Fruit fly (Drosophila melanogaster) whole organism, embryonic: ENCODE results near the gene CCT3.

Experiments used
- Asciz ChIP-seq: fragments of 200-800 bp; sonication (Bioruptor generic); optimal IDR thresholded peaks from 2 replicates; lab custom pipeline; 2017; ENCODE audit warnings: missing biosample characterization, mild to moderate bottlenecking, missing genetic modification characterization, missing genetic modification reagents
- Awh ChIP-seq: fragments of 200-800 bp; sonication (Bioruptor generic); IDR thresholded peaks from 2 replicates; pipeline ENCODE4, ENCODE4 v1.3.6; 2022; ENCODE audit warnings: missing biosample characterization, missing genetic modification characterization
- B-H2 ChIP-seq: fragments of 200-800 bp; sonication (Bioruptor generic); optimal IDR thresholded peaks from 2 replicates; lab custom pipeline; 2018; ENCODE audit warnings: missing biosample characterization, mild to moderate bottlenecking, missing genetic modification characterization
- Blimp-1 ChIP-seq: fragments of 200-800 bp; sonication (Bioruptor generic); optimal IDR thresholded peaks from 3 replicates; lab custom pipeline; 2018; ENCODE audit warnings: missing biosample characterization, missing genetic modification characterization, mild to moderate bottlenecking, moderate library complexity, missing genetic modification reagents
- CG10209 ChIP-seq: fragments of 200-800 bp; sonication (Bioruptor generic); optimal IDR thresholded peaks from 3 replicates; lab custom pipeline; 2017; ENCODE audit warnings: missing biosample characterization, mild to moderate bottlenecking, missing genetic modification characterization, missing genetic modification reagents
- CG10959 ChIP-seq: fragments of 200-800 bp; sonication (Bioruptor generic); IDR thresholded peaks from 2 replicates; pipeline ENCODE4 v1.3.6; 2022; ENCODE audit warnings: missing biosample characterization, missing genetic modification characterization
- CG11723 ChIP-seq: fragments of 200-800 bp; sonication (Bioruptor generic); optimal IDR thresholded peaks from 2 replicates; lab custom pipeline; 2017; ENCODE audit warnings: missing biosample characterization, mild to moderate bottlenecking, missing genetic modification characterization
- CG12942 ChIP-seq: fragments of 200-800 bp; sonication (Bioruptor generic); optimal IDR thresholded peaks from 3 replicates; lab custom pipeline; 2016; ENCODE audit warnings: missing biosample characterization, missing genetic modification characterization
- CG13123 ChIP-seq: fragments of 200-800 bp; sonication (Bioruptor generic); optimal IDR thresholded peaks from 2 replicates; lab custom pipeline; 2016; ENCODE audit warnings: missing biosample characterization, missing genetic modification characterization
- CG13894 ChIP-seq: fragments of 200-800 bp; sonication (Bioruptor generic); optimal IDR thresholded peaks from 3 replicates; lab custom pipeline; 2018; ENCODE audit warnings: missing biosample characterization, mild to moderate bottlenecking, missing genetic modification characterization, moderate library complexity
- CG14014 ChIP-seq: fragments of 200-800 bp; sonication (Bioruptor generic); IDR thresholded peaks from 2 replicates; pipeline ENCODE4 v1.3.6; 2022; ENCODE audit warnings: missing biosample characterization, missing genetic modification characterization
- CG17328 ChIP-seq: fragments of 200-800 bp; sonication (Bioruptor generic); IDR thresholded peaks from 2 replicates; pipeline ENCODE4 v1.3.6; 2022; ENCODE audit warnings: missing biosample characterization, missing genetic modification characterization
- CG17361 ChIP-seq: fragments of 200-800 bp; sonication (Bioruptor generic); IDR thresholded peaks from 3 replicates; pipeline ENCODE4 v1.3.6; 2022; ENCODE audit warnings: missing biosample characterization, missing genetic modification characterization
- CG17802 ChIP-seq: fragments of 200-800 bp; sonication (Bioruptor generic); optimal IDR thresholded peaks from 2 replicates; lab custom pipeline; 2018; ENCODE audit warnings: missing biosample characterization, mild to moderate bottlenecking, missing genetic modification characterization, moderate library complexity
- CG18011 ChIP-seq: fragments of 200-800 bp; sonication (Bioruptor generic); optimal IDR thresholded peaks from 2 replicates; lab custom pipeline; 2017; ENCODE audit warnings: missing biosample characterization, missing genetic modification characterization, mild to moderate bottlenecking, moderate library complexity, missing genotype
- CG18764 ChIP-seq: fragments of 200-800 bp; sonication (Bioruptor generic); optimal IDR thresholded peaks from 3 replicates; lab custom pipeline; 2016; ENCODE audit warnings: missing biosample characterization, missing genetic modification characterization
- CG2678 ChIP-seq: fragments of 200-800 bp; sonication (Bioruptor generic); optimal IDR thresholded peaks from 3 replicates; lab custom pipeline; 2019; ENCODE audit warnings: missing biosample characterization, mild to moderate bottlenecking, missing genetic modification characterization, moderate library complexity
- CG3065 ChIP-seq: fragments of 200-800 bp; sonication (Bioruptor generic); optimal IDR thresholded peaks from 2 replicates; lab custom pipeline; 2016; ENCODE audit warnings: missing biosample characterization, missing genetic modification characterization
- CG32772 ChIP-seq: fragments of 200-800 bp; sonication (Bioruptor generic); IDR thresholded peaks from 2 replicates; pipeline ENCODE4 v1.3.6; 2022; ENCODE audit warnings: missing biosample characterization, missing genetic modification characterization
- CG4360 ChIP-seq: fragments of 200-800 bp; sonication (Bioruptor generic); IDR thresholded peaks from 2 replicates; pipeline ENCODE4 v1.3.6; 2022; ENCODE audit warnings: missing biosample characterization, missing genetic modification characterization
- CG7556 ChIP-seq: fragments of 200-800 bp; sonication (Bioruptor generic); optimal IDR thresholded peaks from 2 replicates; lab custom pipeline; 2017; ENCODE audit warnings: missing biosample characterization, mild to moderate bottlenecking, missing genetic modification characterization
- CG7928 ChIP-seq: fragments of 200-800 bp; sonication (Bioruptor generic); optimal IDR thresholded peaks from 2 replicates; lab custom pipeline; 2017; ENCODE audit warnings: missing biosample characterization, mild to moderate bottlenecking, missing genetic modification characterization
- CG8281 ChIP-seq: fragments of 200-800 bp; sonication (Bioruptor generic); optimal IDR thresholded peaks from 2 replicates; lab custom pipeline; 2018; ENCODE audit warnings: missing biosample characterization, mild to moderate bottlenecking, missing genetic modification characterization, moderate library complexity
- CG8290 ChIP-seq, 3 experiments: fragments of 200-800 bp; sonication (Bioruptor generic); optimal IDR thresholded peaks; 2 replicates each; lab custom pipeline; 2016 to 2019; ENCODE audit warnings: missing biosample characterization in 3 of 3, missing genetic modification characterization in 3 of 3, mild to moderate bottlenecking in 2 of 3, moderate library complexity in 1 of 3
- CrebB ChIP-seq: fragments of 200-800 bp; sonication (Bioruptor generic); optimal IDR thresholded peaks from 3 replicates; lab custom pipeline; 2018; ENCODE audit warnings: missing biosample characterization, mild to moderate bottlenecking, missing genetic modification characterization
- Deaf1 ChIP-seq: fragments of 200-800 bp; optimal IDR thresholded peaks from 3 replicates; lab custom pipeline; 2019; ENCODE audit warnings: missing biosample characterization, mild to moderate bottlenecking, missing genetic modification characterization, moderate library complexity
- Dek ChIP-seq: fragments of 200-800 bp; sonication (Bioruptor generic); optimal IDR thresholded peaks from 3 replicates; lab custom pipeline; 2019; ENCODE audit warnings: missing biosample characterization, mild to moderate bottlenecking, missing genetic modification characterization, moderate library complexity
- Eip74EF ChIP-seq, 2 experiments: fragments of 200-800 bp in 1 of 2; fragments of >200 bp in 1 of 2; sonication (Bioruptor generic) in 1 of 2; optimal IDR thresholded peaks; 2 replicates each; lab custom pipeline; 2017 to 2019; ENCODE audit warnings: missing biosample characterization in 2 of 2, missing genetic modification characterization in 2 of 2, mild to moderate bottlenecking in 1 of 2, moderate library complexity in 1 of 2
- Fer3 ChIP-seq: fragments of 200-800 bp; sonication (Bioruptor generic); optimal IDR thresholded peaks from 2 replicates; lab custom pipeline; 2018; ENCODE audit warnings: missing biosample characterization, mild to moderate bottlenecking, missing genetic modification characterization, moderate library complexity
- HLH4C ChIP-seq: fragments of 200-800 bp; sonication (Bioruptor generic); IDR thresholded peaks from 3 replicates; pipeline ENCODE4 v1.3.6; 2022; ENCODE audit warnings: missing biosample characterization, missing genetic modification characterization; ENCODE audit not compliant: partially characterized antibody
- Lpt ChIP-seq: fragments of >200 bp; optimal IDR thresholded peaks from 2 replicates; lab custom pipeline; 2018; ENCODE audit warnings: missing biosample characterization, missing genetic modification characterization
- Med ChIP-seq: fragments of 200-800 bp; sonication (Bioruptor generic); peaks from one replicate; lab custom pipeline; 2016; ENCODE audit warnings: missing biosample characterization, missing genetic modification characterization, mild to moderate bottlenecking, inconsistent platforms, moderate library complexity
- Poxn ChIP-seq: fragments of 200-800 bp; sonication (Bioruptor generic); IDR thresholded peaks from 2 replicates; pipeline ENCODE4 v1.3.6; 2022; ENCODE audit warnings: missing biosample characterization, missing genetic modification characterization
- bbx ChIP-seq: fragments of 200-800 bp; sonication (Bioruptor generic); IDR thresholded peaks from 2 replicates; pipeline ENCODE4 v1.3.6; 2022; ENCODE audit warnings: missing biosample characterization, missing genetic modification characterization; ENCODE audit not compliant: partially characterized antibody
- cwo ChIP-seq: fragments of 200-800 bp; sonication (Bioruptor generic); optimal IDR thresholded peaks from 3 replicates; lab custom pipeline; 2017; ENCODE audit warnings: missing biosample characterization, missing genetic modification characterization, mild to moderate bottlenecking, moderate library complexity, missing genetic modification reagents
- da ChIP-seq: fragments of 200-800 bp; sonication (Bioruptor generic); optimal IDR thresholded peaks from 2 replicates; lab custom pipeline; 2016; ENCODE audit warnings: missing biosample characterization, missing genetic modification characterization
- h ChIP-seq: fragments of >200 bp; optimal IDR thresholded peaks from 2 replicates; lab custom pipeline; 2017
- jigr1 ChIP-seq: fragments of 200-800 bp; sonication (Bioruptor generic); IDR thresholded peaks from 3 replicates; pipeline ENCODE4 v1.3.6; 2022; ENCODE audit warnings: missing biosample characterization, missing genetic modification characterization
- luna ChIP-seq: fragments of 200-800 bp; sonication (Bioruptor generic); optimal IDR thresholded peaks from 2 replicates; lab custom pipeline; 2016; ENCODE audit warnings: missing biosample characterization, missing genetic modification characterization
- nerfin-1 ChIP-seq: fragments of 200-800 bp; sonication (Bioruptor generic); optimal IDR thresholded peaks from 3 replicates; lab custom pipeline; 2019; ENCODE audit warnings: missing biosample characterization, mild to moderate bottlenecking, missing genetic modification characterization, moderate library complexity
- nerfin-2 ChIP-seq: fragments of 200-800 bp; sonication (Bioruptor generic); IDR thresholded peaks from 2 replicates; pipeline ENCODE4 v1.3.6; 2022; ENCODE audit warnings: missing biosample characterization, missing genetic modification characterization; ENCODE audit not compliant: partially characterized antibody
- peb ChIP-seq: fragments of 200-800 bp; sonication (Bioruptor generic); IDR thresholded peaks from 2 replicates; pipeline ENCODE4 v1.3.6; 2022; ENCODE audit warnings: missing biosample characterization, missing genetic modification characterization
- so ChIP-seq: fragments of 200-800 bp; sonication (Bioruptor generic); IDR thresholded peaks from 3 replicates; pipeline ENCODE4 v1.3.6; 2022; ENCODE audit warnings: missing biosample characterization, missing genetic modification characterization
- tll ChIP-seq, 2 experiments: fragments of 200-800 bp in 1 of 2; fragments of >200 bp in 1 of 2; sonication (Bioruptor generic) in 1 of 2; optimal IDR thresholded peaks; 2 replicates each; lab custom pipeline; 2017 to 2019; ENCODE audit warnings: missing biosample characterization in 2 of 2, missing genetic modification characterization in 2 of 2, mild to moderate bottlenecking in 1 of 2, moderate library complexity in 1 of 2
- vvl ChIP-seq: fragments of 200-800 bp; sonication (Bioruptor generic); IDR thresholded peaks from 2 replicates; pipeline ENCODE4 v1.3.6; 2022; ENCODE audit warnings: missing biosample characterization, missing genetic modification characterization
- wek ChIP-seq: fragments of 200-800 bp; sonication (Bioruptor generic); optimal IDR thresholded peaks from 3 replicates; lab custom pipeline; 2018; ENCODE audit warnings: missing biosample characterization, mild to moderate bottlenecking, missing genetic modification characterization, moderate library complexity
- wor ChIP-seq: fragments of 200-800 bp; sonication (Bioruptor generic); IDR thresholded peaks from 2 replicates; pipeline ENCODE4 v1.3.6; 2022; ENCODE audit warnings: missing biosample characterization, missing genetic modification characterization
- zf30C ChIP-seq: fragments of 200-800 bp; sonication (Bioruptor generic); optimal IDR thresholded peaks from 3 replicates; lab custom pipeline; 2018; ENCODE audit warnings: missing biosample characterization, mild to moderate bottlenecking, missing genetic modification characterization
- zfh1 ChIP-seq: fragments of 200-800 bp; sonication (Bioruptor generic); IDR thresholded peaks from 3 replicates; pipeline ENCODE4 v1.3.6; 2022; ENCODE audit warnings: missing biosample characterization, missing genetic modification characterization

Gene CCT3

DNA sequence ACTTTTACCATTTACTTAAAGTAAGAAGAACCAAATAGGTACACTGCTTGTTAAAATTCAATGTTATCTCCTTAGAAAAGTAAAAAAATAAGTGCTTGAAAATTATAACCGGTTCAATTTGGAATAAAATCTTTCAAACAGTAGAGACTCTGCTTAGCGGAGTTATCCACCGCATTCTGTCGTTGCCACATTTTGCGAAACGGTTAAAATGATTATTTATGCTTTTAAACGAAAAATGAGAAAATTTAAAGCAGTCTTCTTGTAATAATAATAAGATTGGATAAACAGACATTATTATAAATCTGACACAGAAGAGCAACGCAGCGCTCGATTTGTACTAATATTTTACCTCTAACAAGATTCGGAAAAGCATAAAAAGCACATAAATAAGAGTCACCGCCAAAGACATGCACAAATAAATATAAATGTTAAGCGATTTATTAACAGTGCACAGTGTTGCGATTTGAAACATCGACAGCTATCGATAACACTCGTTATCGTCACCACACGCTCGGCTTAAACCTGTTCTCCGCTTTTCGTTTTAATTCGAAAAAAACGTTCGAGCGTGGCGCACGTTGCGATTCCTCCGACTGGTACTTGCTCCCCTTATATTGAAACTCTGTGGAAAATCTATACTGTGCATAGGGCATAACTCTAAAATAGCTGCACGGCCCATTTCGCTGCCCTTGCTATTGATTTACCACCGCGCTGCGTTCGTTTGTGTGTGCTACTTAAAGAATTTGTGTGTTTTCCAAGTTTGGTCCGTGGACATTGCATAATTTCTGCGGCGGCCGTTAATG lies 22.5 kb upstream of the CCT3 start, which contains the start of gene Fas1 (continued):
- TF ChIP-seq CG18011 (GFP tag; lab: Kevin White, UChicago) (no peak), zfh1 (GFP tag; lab: Robert Waterston, UW) (no peak), cwo (GFP tag; lab: Kevin White, UChicago) (no peak), Lpt (GFP tag; lab: Kevin White, UChicago) (no peak), CG8281 (tag; lab: Kevin White, UChicago) (no peak), h (lab: Kevin White, UChicago) (no peak), CG17361 (GFP tag; lab: Robert Waterston, UW) (no peak), Deaf1 (tag; lab: Kevin White, UChicago) (peak; percentile 70), B-H2 (no peak), zf30C (GFP tag; lab: Kevin White, UChicago) (peak; percentile 41), CG8290 (GFP tag; optimal IDR thresholded peaks at IDR 0.05; lab: Kevin White, UChicago) (no peak), CG8290 (tag; optimal IDR thresholded peaks at IDR 0.05; lab: Kevin White, UChicago) (peak in 1 of 2 experiments; percentile 15), Asciz (GFP tag; lab: Kevin White, UChicago) (no peak), CrebB (tag; lab: Kevin White, UChicago) (no peak), Fer3 (tag; lab: Kevin White, UChicago) (no peak), Med (peak; percentile 78), nerfin-2 (GFP tag; lab: Robert Waterston, UW) (0 out of 2 replicates have a peak, but pooled peaks have one; percentile 25), luna (GFP tag; lab: Kevin White, UChicago) (no peak), CG10209 (GFP tag; lab: Kevin White, UChicago) (no peak), tll (GFP tag; optimal IDR thresholded peaks at IDR 0.05; lab: Kevin White, UChicago) (no peak), CG12942 (no peak), nerfin-1 (tag; lab: Kevin White, UChicago) (peak; percentile 60), CG10959 (GFP tag; lab: Robert Waterston, UW) (no peak), CG4360 (GFP tag; lab: Robert Waterston, UW) (no peak), wek (no peak), CG13894 (no peak), wor (no peak), Dek (no peak), CG17328 (GFP tag; lab: Robert Waterston, UW) (no peak), CG11723 (GFP tag; lab: Kevin White, UChicago) (no peak), CG17802 (tag; lab: Kevin White, UChicago) (no peak), CG3065 (no peak), Poxn (GFP tag; lab: Robert Waterston, UW) (no peak), CG7928 (GFP tag; lab: Kevin White, UChicago) (no peak), so (GFP tag; lab: Robert Waterston, UW) (no peak), Awh (GFP tag; lab: Robert Waterston, UW) (no peak), CG2678 (tag; lab: Kevin White, UChicago) (no peak), jigr1 (GFP tag; lab: Robert Waterston, UW) (no peak; the same call in 2 of the 3 replicates), CG18764 (no peak), CG14014 (GFP tag; lab: Robert Waterston, UW) (no peak), HLH4C (peak; percentile 70; the same call in 2 of the 3 replicates), CG7556 (GFP tag; lab: Kevin White, UChicago) (no peak), Blimp-1 (GFP tag; lab: Kevin White, UChicago) (no peak), peb (GFP tag; lab: Robert Waterston, UW) (no peak), vvl (peak; percentile 61), CG13123 (GFP tag; lab: Kevin White, UChicago) (no peak), Eip74EF (GFP tag; optimal IDR thresholded peaks at IDR 0.05; lab: Kevin White, UChicago) (no peak), da (GFP tag; lab: Kevin White, UChicago) (no peak), bbx (peak; percentile 79), CG32772 (GFP tag; lab: Robert Waterston, UW) (no peak)
